Worm (Caenorhabditis elegans) whole organism, L1 larva: Measurements from ENCODE around the gene K01D12.7.

ENCODE experiments used
- C16A3.4 ChIP-seq: fragments of 150-350 bp; optimal IDR thresholded peaks from 2 replicates; lab custom pipeline; 2014; ENCODE audit warnings: missing biosample characterization, missing genetic modification characterization
- ceh-82 ChIP-seq, 3 experiments: fragments of 150-350 bp in 1 of 3; sonication (generic microtip) in 2 of 3; optimal IDR thresholded peaks; 2 replicates each; lab custom pipeline; 2014 to 2017; ENCODE audit warnings: missing biosample characterization in 3 of 3, missing genetic modification characterization in 3 of 3
- pax-3 ChIP-seq: fragments of 200-800 bp; sonication (Bioruptor generic); optimal IDR thresholded peaks from 2 replicates; lab custom pipeline; 2018; ENCODE audit warnings: mild to moderate bottlenecking, missing genetic modification characterization, moderate library complexity, missing compliant biosample characterization

ce11 chrV:12418292-12418691, 17.0 kb upstream of the K01D12.7 start, which contains the start of gene C54D10.3:
- no peak for TF ChIP-seq ceh-82 (tag; optimal IDR thresholded peaks at IDR 0.05; lab: Kevin White, UChicago)
- no peak for TF ChIP-seq pax-3 (tag; lab: Kevin White, UChicago)
- no peak for TF ChIP-seq C16A3.4 (tag; lab: Kevin White, UChicago)
